Fruit fly (Drosophila melanogaster): Measurements from ENCODE around the gene Ack.
A peak's percentile ranks its signal among the peaks of the same experiment; 100 is the strongest.

The Ack gene

dm6 chr3L:4122185-4122767 is 14.3 kb downstream of the Ack start, which contains the start of gene Chd64 (continued):
- TF ChIP-seq lov (optimal IDR thresholded peaks at IDR 0.05) (no peak), lov (GFP tag; IDR thresholded peaks at IDR 0.05) (no peak), HLH54F (GFP tag; optimal IDR thresholded peaks at IDR 0.05) (no peak), CG15073 (GFP tag; optimal IDR thresholded peaks at IDR 0.05) (no peak), CG10979 (tag; optimal IDR thresholded peaks at IDR 0.05) (peak; percentile 13), bcd (GFP tag; optimal IDR thresholded peaks at IDR 0.05) (no peak), CG12769 (tag; optimal IDR thresholded peaks at IDR 0.05) (peak; percentile 93), sd (tag; optimal IDR thresholded peaks at IDR 0.05) (peak; percentile 94), D19B (GFP tag; optimal IDR thresholded peaks at IDR 0.05) (no peak), CG3065 (GFP tag; optimal IDR thresholded peaks at IDR 0.05) (no peak), CG17912 (GFP tag; optimal IDR thresholded peaks at IDR 0.05) (peak; percentile 17), exex (tag; optimal IDR thresholded peaks at IDR 0.05) (peak; percentile 81), shn (GFP tag; optimal IDR thresholded peaks at IDR 0.05) (no peak), toy (GFP tag; IDR thresholded peaks at IDR 0.05) (no peak), CG6272 (GFP tag; IDR thresholded peaks at IDR 0.05) (no peak), CG15011 (GFP tag; optimal IDR thresholded peaks at IDR 0.05) (peak; percentile 46), Hr51 (GFP tag; optimal IDR thresholded peaks at IDR 0.05) (no peak), CG12104 (GFP tag; optimal IDR thresholded peaks at IDR 0.05) (peak; percentile 14), CG11093 (GFP tag; IDR thresholded peaks at IDR 0.05) (no peak; the same call in 2 of the 3 replicates), gro (GFP tag; optimal IDR thresholded peaks at IDR 0.05) (peak; percentile 54), Dad (GFP tag; optimal IDR thresholded peaks at IDR 0.05) (no peak), en (GFP tag; optimal IDR thresholded peaks at IDR 0.05) (no peak), hth (optimal IDR thresholded peaks at IDR 0.05) (no peak), CG10654 (GFP tag; optimal IDR thresholded peaks at IDR 0.05) (no peak), Atf6 (GFP tag; IDR thresholded peaks at IDR 0.05) (peak; percentile 71), lbe (GFP tag; optimal IDR thresholded peaks at IDR 0.05) (peak; percentile 83), Optix (GFP tag; IDR thresholded peaks at IDR 0.05) (no peak; the same call in 2 of the 3 replicates), E2f1 (GFP tag; IDR thresholded peaks at IDR 0.05) (peak; percentile 25; the same call in 1 of the 2 replicates), z (GFP tag; IDR thresholded peaks at IDR 0.05) (no peak), kah (GFP tag; optimal IDR thresholded peaks at IDR 0.05) (peak; percentile 3), CG5180 (GFP tag; optimal IDR thresholded peaks at IDR 0.05) (no peak), slou (GFP tag; optimal IDR thresholded peaks at IDR 0.05) (no peak), Bdp1 (GFP tag; optimal IDR thresholded peaks at IDR 0.05) (no peak), CG4328 (GFP tag; optimal IDR thresholded peaks at IDR 0.05) (no peak), gsb-n (tag; optimal IDR thresholded peaks at IDR 0.05) (no peak), Dek (tag; optimal IDR thresholded peaks at IDR 0.05) (peak; percentile 30), Xrp1 (GFP tag; IDR thresholded peaks at IDR 0.05) (peak; percentile 11; the same call in 1 of the 2 replicates), CG10267 (tag; optimal IDR thresholded peaks at IDR 0.05) (peak; percentile 68), Lpt (GFP tag; optimal IDR thresholded peaks at IDR 0.05) (no peak), CG16813 (GFP tag; IDR thresholded peaks at IDR 0.05; ENCODE audit: partially characterized antibody) (0 out of 3 replicates have a peak, but pooled peaks have one; percentile 20), jigr1 (GFP tag; IDR thresholded peaks at IDR 0.05) (no peak), ssp (GFP tag; IDR thresholded peaks at IDR 0.05) (no peak), ATbp (GFP tag; optimal IDR thresholded peaks at IDR 0.05) (no peak), Hmx (GFP tag; optimal IDR thresholded peaks at IDR 0.05) (no peak), Dip2 (GFP tag; IDR thresholded peaks at IDR 0.05) (no peak), CG2129 (GFP tag; IDR thresholded peaks at IDR 0.05; ENCODE audit: partially characterized antibody) (no peak), HLHmδ (GFP tag; optimal IDR thresholded peaks at IDR 0.05) (no peak), zen (tag; optimal IDR thresholded peaks at IDR 0.05) (no peak), CG12236 (GFP tag; optimal IDR thresholded peaks at IDR 0.05) (no peak), dysf (GFP tag; IDR thresholded peaks at IDR 0.05) (peak; percentile 38; the same call in 1 of the 3 replicates), Jarid2 (GFP tag; optimal IDR thresholded peaks at IDR 0.05) (peak; percentile 90)

Data from whole organism, embryonic.